Worm (Caenorhabditis elegans) whole organism, young adult: Measurements from ENCODE around the gene dsl-4.

Source experiments
- ama-1 ChIP-seq, 3 experiments: fragments of 150-350 bp in 1 of 3; sonication (generic microtip) in 2 of 3; optimal IDR thresholded peaks; 2 replicates each; lab custom pipeline; 2014 to 2018; ENCODE audit warnings: missing biosample characterization in 2 of 3, missing genetic modification characterization in 2 of 3, missing genetic modification reagents in 2 of 3
- dox-1 ChIP-seq: fragments of 200-800 bp; sonication (Bioruptor generic); IDR thresholded peaks from 2 replicates; pipeline ENCODE4 v1.3.6; 2022; ENCODE audit warnings: missing genetic modification reagents, missing genetic modification characterization, missing compliant biosample characterization
- mxl-1 ChIP-seq: sonication (generic microtip); optimal IDR thresholded peaks from 2 replicates; lab custom pipeline; 2016; ENCODE audit warnings: missing genetic modification characterization, missing compliant biosample characterization
- nhr-80 ChIP-seq: sonication (generic microtip); optimal IDR thresholded peaks from 2 replicates; lab custom pipeline; 2016; ENCODE audit warnings: missing genetic modification characterization, missing compliant biosample characterization
- snpc-4 ChIP-seq, 5 experiments: fragments of 150-350 bp in 1 of 5; sonication (generic microtip) in 4 of 5; optimal IDR thresholded peaks; 2 replicates each; lab custom pipeline; 2014 to 2018; ENCODE audit warnings: missing genetic modification characterization in 5 of 5, missing biosample characterization in 3 of 5, antibody characterized with exemption in 2 of 5, mild to moderate bottlenecking in 2 of 5, missing compliant biosample characterization in 2 of 5, missing genotype in 2 of 5, moderate library complexity in 2 of 5, missing genetic modification reagents in 1 of 5
- ztf-26 ChIP-seq: sonication (generic microtip); optimal IDR thresholded peaks from 2 replicates; lab custom pipeline; 2017; ENCODE audit warnings: missing genetic modification characterization, missing compliant biosample characterization

DNA sequence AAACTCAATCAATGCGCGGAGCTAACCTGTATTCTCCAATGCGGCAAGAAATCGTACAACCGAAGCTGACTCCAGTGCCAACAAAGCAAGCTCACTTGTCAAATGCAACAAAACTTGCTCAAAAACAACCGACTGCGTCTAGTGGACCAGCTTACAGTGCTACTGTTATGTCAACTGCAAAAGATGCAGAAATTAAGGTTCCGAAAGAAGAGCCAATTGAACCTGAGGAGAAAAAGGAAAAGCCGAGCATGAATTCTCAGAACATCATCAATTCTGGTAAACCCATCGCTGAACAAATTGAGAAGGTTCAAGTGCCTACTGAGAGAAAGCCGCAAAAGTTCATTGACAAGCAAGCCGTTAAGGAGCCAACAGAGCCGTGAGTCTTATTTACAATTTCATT, 41.3 kb downstream of the dsl-4 start:
- no peak for TF ChIP-seq ama-1 (optimal IDR thresholded peaks at IDR 0.05; lab: Kevin White, UChicago)
- no peak for TF ChIP-seq ama-1 (GFP tag; optimal IDR thresholded peaks at IDR 0.05; lab: Kevin White, UChicago)
- no peak for TF ChIP-seq mxl-1 (tag; lab: Kevin White, UChicago)
- no peak for TF ChIP-seq ztf-26
- no peak for TF ChIP-seq snpc-4 (GFP tag; optimal IDR thresholded peaks at IDR 0.05; lab: Kevin White, UChicago)
- no peak for TF ChIP-seq snpc-4 (tag; optimal IDR thresholded peaks at IDR 0.05; lab: Kevin White, UChicago)
- TF ChIP-seq dox-1 (GFP tag; lab: Robert Waterston, UW) = no peak
- TF ChIP-seq nhr-80 (tag; lab: Kevin White, UChicago) = no peak
